Fruit fly (Drosophila melanogaster): ENCODE data around the gene xmas.

- TF ChIP-seq CG8478 (optimal IDR thresholded peaks at IDR 0.05): no peak
- no peak for TF ChIP-seq CTCF (optimal IDR thresholded peaks at IDR 0.05)
Measured at dm6 chrX:17106153-17106700, 52.9 kb downstream of the xmas start.

All from S2 (cell line).